Fruit fly (Drosophila melanogaster) whole organism, embryonic: ENCODE results near the gene CG5902.

Source experiments
- Atf-2 ChIP-seq: fragments of 200-800 bp; sonication (Bioruptor generic); optimal IDR thresholded peaks from 2 replicates; lab custom pipeline; 2016; ENCODE audit warnings: missing biosample characterization, missing genetic modification characterization
- BtbVII ChIP-seq: fragments of 200-800 bp; sonication (Bioruptor generic); optimal IDR thresholded peaks from 3 replicates; lab custom pipeline; 2017; ENCODE audit warnings: missing biosample characterization, mild to moderate bottlenecking, missing genetic modification characterization
- CG10209 ChIP-seq: fragments of 200-800 bp; sonication (Bioruptor generic); optimal IDR thresholded peaks from 3 replicates; lab custom pipeline; 2017; ENCODE audit warnings: missing biosample characterization, mild to moderate bottlenecking, missing genetic modification characterization, missing genetic modification reagents
- CG10431 ChIP-seq: fragments of 200-800 bp; sonication (Bioruptor generic); optimal IDR thresholded peaks from 3 replicates; lab custom pipeline; 2018; ENCODE audit warnings: missing biosample characterization, mild to moderate bottlenecking, missing genetic modification characterization
- CG11695 ChIP-seq: fragments of 200-800 bp; sonication (Bioruptor generic); IDR thresholded peaks from 3 replicates; pipeline ENCODE4 v1.3.6; 2022; ENCODE audit warnings: missing biosample characterization, missing genetic modification characterization
- CG11696 ChIP-seq: fragments of 200-800 bp; sonication (Bioruptor generic); IDR thresholded peaks from 2 replicates; pipeline ENCODE4 v1.3.6; 2022; ENCODE audit warnings: missing biosample characterization, missing genetic modification characterization
- CG12104 ChIP-seq: fragments of 200-800 bp; sonication (Bioruptor generic); optimal IDR thresholded peaks from 3 replicates; lab custom pipeline; 2016; ENCODE audit warnings: missing biosample characterization, missing genetic modification characterization
- CG12299 ChIP-seq: fragments of 200-800 bp; sonication (Bioruptor generic); optimal IDR thresholded peaks from 2 replicates; lab custom pipeline; 2018; ENCODE audit warnings: missing biosample characterization, mild to moderate bottlenecking, missing genetic modification characterization
- CG12391 ChIP-seq: fragments of 200-800 bp; sonication (Bioruptor generic); optimal IDR thresholded peaks from 3 replicates; lab custom pipeline; 2018; ENCODE audit warnings: missing biosample characterization, mild to moderate bottlenecking, missing genetic modification characterization, moderate library complexity
- CG13296 ChIP-seq: fragments of 200-800 bp; sonication (Bioruptor generic); optimal IDR thresholded peaks from 3 replicates; lab custom pipeline; 2018; ENCODE audit warnings: missing biosample characterization, mild to moderate bottlenecking, missing genetic modification characterization
- CG14710 ChIP-seq: fragments of 200-800 bp; sonication (Bioruptor generic); optimal IDR thresholded peaks from 3 replicates; lab custom pipeline; 2019; ENCODE audit warnings: missing biosample characterization, mild to moderate bottlenecking, missing genetic modification characterization, moderate library complexity
- CG15601 ChIP-seq: fragments of 200-800 bp; sonication (Bioruptor generic); optimal IDR thresholded peaks from 3 replicates; lab custom pipeline; 2019; ENCODE audit warnings: missing biosample characterization, mild to moderate bottlenecking, missing genetic modification characterization, moderate library complexity
- CG17568 ChIP-seq: fragments of 200-800 bp; sonication (Bioruptor generic); optimal IDR thresholded peaks from 2 replicates; lab custom pipeline; 2018; ENCODE audit warnings: missing biosample characterization, mild to moderate bottlenecking, missing genetic modification characterization, moderate library complexity
- CG17912 ChIP-seq: fragments of 200-800 bp; sonication (Bioruptor generic); optimal IDR thresholded peaks from 2 replicates; lab custom pipeline; 2018; ENCODE audit warnings: missing biosample characterization, mild to moderate bottlenecking, missing genetic modification characterization
- CG18619 ChIP-seq: fragments of 200-800 bp; sonication (Bioruptor generic); optimal IDR thresholded peaks from 3 replicates; lab custom pipeline; 2017; ENCODE audit warnings: missing biosample characterization, mild to moderate bottlenecking, missing genetic modification characterization
- CG2202 ChIP-seq: fragments of 200-800 bp; sonication (Bioruptor generic); optimal IDR thresholded peaks from 2 replicates; lab custom pipeline; 2018; ENCODE audit warnings: missing biosample characterization, mild to moderate bottlenecking, missing genetic modification characterization
- CG2875 ChIP-seq: fragments of 200-800 bp; sonication (Bioruptor generic); optimal IDR thresholded peaks from 2 replicates; lab custom pipeline; 2017; ENCODE audit warnings: missing biosample characterization, mild to moderate bottlenecking, missing genetic modification characterization, missing genetic modification reagents
- CG31365 ChIP-seq: fragments of 200-800 bp; sonication (Bioruptor generic); optimal IDR thresholded peaks from 2 replicates; lab custom pipeline; 2018; ENCODE audit warnings: missing biosample characterization, mild to moderate bottlenecking, missing genetic modification characterization
- CG32532 ChIP-seq: fragments of 200-800 bp; sonication (Bioruptor generic); IDR thresholded peaks from 2 replicates; pipeline ENCODE4 v1.3.6; 2022; ENCODE audit warnings: missing biosample characterization, missing genetic modification characterization
- CG3407 ChIP-seq: fragments of 200-800 bp; sonication (Bioruptor generic); optimal IDR thresholded peaks from 2 replicates; lab custom pipeline; 2018; ENCODE audit warnings: missing biosample characterization, mild to moderate bottlenecking, missing genetic modification characterization
- CG4707 ChIP-seq: fragments of 200-800 bp; sonication (Bioruptor generic); optimal IDR thresholded peaks from 2 replicates; lab custom pipeline; 2018; ENCODE audit warnings: missing biosample characterization, mild to moderate bottlenecking, missing genetic modification characterization, moderate library complexity
- CG6765 ChIP-seq: fragments of 200-800 bp; sonication (Bioruptor generic); optimal IDR thresholded peaks from 3 replicates; lab custom pipeline; 2017; ENCODE audit warnings: missing biosample characterization, mild to moderate bottlenecking, missing genetic modification characterization
- CG7745 ChIP-seq: fragments of 200-800 bp; sonication (Bioruptor generic); optimal IDR thresholded peaks from 2 replicates; lab custom pipeline; 2018; ENCODE audit warnings: missing biosample characterization, mild to moderate bottlenecking, missing genetic modification characterization, moderate library complexity
- CG7987 ChIP-seq: fragments of 200-800 bp; sonication (Bioruptor generic); optimal IDR thresholded peaks from 2 replicates; lab custom pipeline; 2018; ENCODE audit warnings: missing biosample characterization, mild to moderate bottlenecking, missing genetic modification characterization, moderate library complexity
- CG8944 ChIP-seq: fragments of 200-800 bp; sonication (Bioruptor generic); optimal IDR thresholded peaks from 3 replicates; lab custom pipeline; 2016; ENCODE audit warnings: missing biosample characterization, missing genetic modification characterization
- Chrac-16 ChIP-seq: fragments of 200-800 bp; sonication (Bioruptor generic); optimal IDR thresholded peaks from 3 replicates; lab custom pipeline; 2016; ENCODE audit warnings: missing biosample characterization, missing genetic modification characterization
- Eip74EF ChIP-seq, 2 experiments: fragments of 200-800 bp in 1 of 2; fragments of >200 bp in 1 of 2; sonication (Bioruptor generic) in 1 of 2; optimal IDR thresholded peaks; 2 replicates each; lab custom pipeline; 2017 to 2019; ENCODE audit warnings: missing biosample characterization in 2 of 2, missing genetic modification characterization in 2 of 2, mild to moderate bottlenecking in 1 of 2, moderate library complexity in 1 of 2
- H15 ChIP-seq: fragments of 200-800 bp; sonication (Bioruptor generic); IDR thresholded peaks from 3 replicates; pipeline ENCODE4 v1.3.6; 2022; ENCODE audit warnings: missing biosample characterization, missing genetic modification characterization
- Hr78 ChIP-seq, 2 experiments: fragments of 200-800 bp in 1 of 2; fragments of >200 bp in 1 of 2; sonication (Bioruptor generic) in 1 of 2; optimal IDR thresholded peaks; 2 replicates each; lab custom pipeline; 2017 to 2019; ENCODE audit warnings: missing biosample characterization in 2 of 2, missing genetic modification characterization in 2 of 2, mild to moderate bottlenecking in 1 of 2, moderate library complexity in 1 of 2
- Med ChIP-seq: fragments of 200-800 bp; sonication (Bioruptor generic); peaks from one replicate; lab custom pipeline; 2016; ENCODE audit warnings: missing biosample characterization, missing genetic modification characterization, mild to moderate bottlenecking, inconsistent platforms, moderate library complexity
- NK7.1 ChIP-seq: fragments of 200-800 bp; sonication (Bioruptor generic); optimal IDR thresholded peaks from 3 replicates; lab custom pipeline; 2016; ENCODE audit warnings: missing biosample characterization, missing genetic modification characterization
- Optix ChIP-seq: fragments of 200-800 bp; sonication (Bioruptor generic); IDR thresholded peaks from 3 replicates; pipeline ENCODE4 v1.3.6; 2022; ENCODE audit warnings: missing biosample characterization, missing genetic modification characterization
- Sox100B ChIP-seq: fragments of 200-800 bp; sonication (Bioruptor generic); optimal IDR thresholded peaks from 3 replicates; lab custom pipeline; 2018; ENCODE audit warnings: missing biosample characterization, mild to moderate bottlenecking, missing genetic modification characterization
- ac ChIP-seq: fragments of 200-800 bp; sonication (Bioruptor generic); optimal IDR thresholded peaks from 3 replicates; lab custom pipeline; 2017; ENCODE audit warnings: missing biosample characterization, mild to moderate bottlenecking, missing genetic modification characterization
- bsh ChIP-seq, 2 experiments: fragments of 200-800 bp; sonication (Bioruptor generic); optimal IDR thresholded peaks; 2 replicates each; lab custom pipeline; 2017 to 2018; ENCODE audit warnings: mild to moderate bottlenecking in 2 of 2, missing biosample characterization in 2 of 2, missing genetic modification characterization in 2 of 2, moderate library complexity in 1 of 2
- caup ChIP-seq: fragments of 200-800 bp; sonication (Bioruptor generic); optimal IDR thresholded peaks from 3 replicates; lab custom pipeline; 2017; ENCODE audit warnings: missing biosample characterization, mild to moderate bottlenecking, missing genetic modification characterization, moderate library complexity; ENCODE audit not compliant: severe bottlenecking
- ci ChIP-seq: fragments of 200-800 bp; sonication (Bioruptor generic); IDR thresholded peaks from 3 replicates; pipeline ENCODE4 v1.3.6; 2022; ENCODE audit warnings: missing biosample characterization, missing genetic modification characterization
- dysf ChIP-seq: fragments of 200-800 bp; sonication (Bioruptor generic); IDR thresholded peaks from 3 replicates; pipeline ENCODE4 v1.3.6; 2022; ENCODE audit warnings: missing biosample characterization, missing genetic modification characterization
- fd64A ChIP-seq: fragments of 200-800 bp; sonication (Bioruptor generic); optimal IDR thresholded peaks from 3 replicates; lab custom pipeline; 2018; ENCODE audit warnings: missing biosample characterization, mild to moderate bottlenecking, missing genetic modification characterization
- h ChIP-seq: fragments of >200 bp; optimal IDR thresholded peaks from 2 replicates; lab custom pipeline; 2017
- hth ChIP-seq: fragments of >200 bp; optimal IDR thresholded peaks from 2 replicates; lab custom pipeline; 2017; ENCODE audit warnings: inconsistent platforms
- kni ChIP-seq: fragments of 200-800 bp; sonication (Bioruptor generic); optimal IDR thresholded peaks from 3 replicates; lab custom pipeline; 2017; ENCODE audit warnings: mild to moderate bottlenecking, missing biosample characterization, missing genetic modification reagents, missing genetic modification characterization
- odd ChIP-seq: fragments of 200-800 bp; sonication (Bioruptor generic); optimal IDR thresholded peaks from 2 replicates; lab custom pipeline; 2017; ENCODE audit warnings: missing biosample characterization, mild to moderate bottlenecking, missing genetic modification characterization
- ranshi ChIP-seq: fragments of 200-800 bp; sonication (Bioruptor generic); IDR thresholded peaks from 2 replicates; pipeline ENCODE4 v1.3.6; 2022; ENCODE audit warnings: missing biosample characterization, missing genetic modification characterization
- stc ChIP-seq: fragments of 200-800 bp; sonication (Bioruptor generic); IDR thresholded peaks from 2 replicates; pipeline ENCODE4 v1.3.6; 2022; ENCODE audit warnings: missing biosample characterization, missing genetic modification characterization
- tap ChIP-seq: fragments of 200-800 bp; optimal IDR thresholded peaks from 3 replicates; lab custom pipeline; 2019; ENCODE audit warnings: missing biosample characterization, mild to moderate bottlenecking, missing genetic modification characterization, moderate library complexity
- tio ChIP-seq: fragments of 200-800 bp; sonication (Bioruptor generic); optimal IDR thresholded peaks from 2 replicates; lab custom pipeline; 2017; ENCODE audit warnings: missing biosample characterization, missing genetic modification characterization, inconsistent platforms
- unpg ChIP-seq: fragments of 200-800 bp; sonication (Bioruptor generic); optimal IDR thresholded peaks from 3 replicates; lab custom pipeline; 2018; ENCODE audit warnings: missing biosample characterization, mild to moderate bottlenecking, missing genetic modification characterization, moderate library complexity
- vvl ChIP-seq: fragments of 200-800 bp; sonication (Bioruptor generic); IDR thresholded peaks from 2 replicates; pipeline ENCODE4 v1.3.6; 2022; ENCODE audit warnings: missing biosample characterization, missing genetic modification characterization
- wek ChIP-seq: fragments of 200-800 bp; sonication (Bioruptor generic); optimal IDR thresholded peaks from 3 replicates; lab custom pipeline; 2018; ENCODE audit warnings: missing biosample characterization, mild to moderate bottlenecking, missing genetic modification characterization, moderate library complexity

CG5902 gene

DNA sequence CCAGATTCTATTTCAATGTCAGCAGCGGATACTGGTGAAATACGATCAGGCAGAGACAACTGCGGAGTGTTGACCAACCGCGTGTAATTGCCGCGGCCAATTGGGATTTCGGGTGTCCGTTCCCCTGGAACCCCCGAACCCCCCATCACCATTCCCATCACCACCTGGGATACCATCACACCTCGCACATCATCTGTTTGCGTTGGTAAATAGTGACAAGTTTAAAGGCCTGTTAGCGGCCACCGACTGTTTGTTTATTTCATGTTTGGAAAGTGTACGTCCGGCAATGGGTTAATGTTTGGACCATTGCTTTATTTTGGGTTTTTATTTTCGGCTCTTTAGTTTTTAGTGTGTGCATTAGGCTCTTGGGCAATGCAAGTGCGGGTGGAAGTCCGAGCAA, 39.4 kb upstream of the CG5902 start (continued):
- TF ChIP-seq CG15601 (tag; lab: Kevin White, UChicago) (peak; percentile 60), CG4707 (peak; percentile 54), CG6765 (GFP tag; lab: Kevin White, UChicago) (peak; percentile 6), CG13296 (peak; percentile 29), dysf (no peak), fd64A (peak; percentile 56), CG32532 (GFP tag; lab: Robert Waterston, UW) (no peak), kni (GFP tag; lab: Kevin White, UChicago) (peak; percentile 81), CG11695 (GFP tag; lab: Robert Waterston, UW) (no peak), CG7745 (tag; lab: Kevin White, UChicago) (no peak), NK7.1 (no peak), wek (GFP tag; lab: Kevin White, UChicago) (peak; percentile 79), Hr78 (GFP tag; optimal IDR thresholded peaks at IDR 0.05; lab: Kevin White, UChicago) (peak in 1 of 2 experiments; percentile 39), ci (GFP tag; lab: Robert Waterston, UW) (peak; percentile 71; the same call in 1 of the 3 replicates), vvl (GFP tag; lab: Robert Waterston, UW) (0 out of 2 replicates have a peak, but pooled peaks have one; percentile 15), CG10209 (GFP tag; lab: Kevin White, UChicago) (peak; percentile 19), unpg (GFP tag; lab: Kevin White, UChicago) (no peak), ac (GFP tag; lab: Kevin White, UChicago) (no peak), CG14710 (tag; lab: Kevin White, UChicago) (peak; percentile 14), Atf-2 (no peak), Sox100B (GFP tag; lab: Kevin White, UChicago) (peak; percentile 24), tio (GFP tag; lab: Kevin White, UChicago) (no peak), bsh (GFP tag; optimal IDR thresholded peaks at IDR 0.05; lab: Kevin White, UChicago) (peak in 1 of 2 experiments; percentile 22), CG12104 (GFP tag; lab: Kevin White, UChicago) (no peak), odd (GFP tag; lab: Kevin White, UChicago) (peak; percentile 41), Chrac-16 (GFP tag; lab: Kevin White, UChicago) (no peak), CG18619 (GFP tag; lab: Kevin White, UChicago) (peak; percentile 3), CG17568 (GFP tag; lab: Kevin White, UChicago) (peak; percentile 47), stc (GFP tag; lab: Robert Waterston, UW) (peak; percentile 33; the same call in 1 of the 2 replicates), CG11696 (GFP tag; lab: Robert Waterston, UW) (no peak), tap (peak; percentile 12), CG7987 (GFP tag; lab: Kevin White, UChicago) (peak; percentile 37), CG17912 (GFP tag; lab: Kevin White, UChicago) (peak; percentile 70), hth (no peak), h (lab: Kevin White, UChicago) (no peak), Med (GFP tag; lab: Kevin White, UChicago) (peak; percentile 74), CG12299 (no peak), CG2875 (peak; percentile 43), CG31365 (peak; percentile 32), CG10431 (GFP tag; lab: Kevin White, UChicago) (peak; percentile 55), CG3407 (GFP tag; lab: Kevin White, UChicago) (peak; percentile 45), BtbVII (peak; percentile 24), ranshi (GFP tag; lab: Robert Waterston, UW) (no peak), CG8944 (GFP tag; lab: Kevin White, UChicago) (no peak), CG2202 (tag; lab: Kevin White, UChicago) (peak; percentile 8), CG12391 (tag; lab: Kevin White, UChicago) (no peak), Eip74EF (GFP tag; optimal IDR thresholded peaks at IDR 0.05; lab: Kevin White, UChicago) (no peak), Optix (GFP tag; lab: Robert Waterston, UW) (no peak), caup (GFP tag; lab: Kevin White, UChicago) (peak; percentile 9), H15 (no peak)
